Worm (Caenorhabditis elegans): ENCODE measurements around the gene srh-61.

ce11 chrII:12465557-12465956 lies 50.7 kb downstream of the srh-61 start, which contains the start of gene sre-37:
- no peak for TF ChIP-seq T22C8.4 (GFP tag; IDR thresholded peaks at IDR 0.05)
- TF ChIP-seq flt-1 (GFP tag; IDR thresholded peaks at IDR 0.05) = no peak
- no peak for TF ChIP-seq tab-1 (GFP tag; IDR thresholded peaks at IDR 0.05)
- no peak for TF ChIP-seq ztf-23 (GFP tag; IDR thresholded peaks at IDR 0.05)
- TF ChIP-seq ref-1 (GFP tag; conservative IDR thresholded peaks at IDR 0.05) = no peak
- TF ChIP-seq ztf-29 (GFP tag; IDR thresholded peaks at IDR 0.05) = no peak
- no peak for TF ChIP-seq cog-1 (tag; optimal IDR thresholded peaks at IDR 0.05)
- no peak for TF ChIP-seq med-1 (GFP tag; optimal IDR thresholded peaks at IDR 0.05; ENCODE audit: insufficient read depth)
- no peak for TF ChIP-seq klf-2 (GFP tag; conservative IDR thresholded peaks at IDR 0.05)
